Worm (Caenorhabditis elegans) whole organism, young adult: ENCODE data around the gene T10C6.7.

Experiments used
- F55B11.4 ChIP-seq: sonication (generic microtip); optimal IDR thresholded peaks from 2 replicates; lab custom pipeline; 2016; ENCODE audit warnings: missing compliant biosample characterization, missing genetic modification characterization, borderline replicate concordance; ENCODE audit not compliant: insufficient read depth
- F57C9.4 ChIP-seq: sonication (generic microtip); optimal IDR thresholded peaks from 2 replicates; lab custom pipeline; 2017; ENCODE audit warnings: mild to moderate bottlenecking, missing genetic modification characterization, missing compliant biosample characterization
- K12H6.12 ChIP-seq: fragments of 200-800 bp; sonication (Bioruptor generic); optimal IDR thresholded peaks from 2 replicates; lab custom pipeline; 2018; ENCODE audit warnings: mild to moderate bottlenecking, missing genetic modification characterization, missing compliant biosample characterization
- Y56A3A.18 ChIP-seq: fragments of 200-800 bp; sonication (Bioruptor generic); IDR thresholded peaks from 2 replicates; pipeline ENCODE4 v1.3.6; 2022; ENCODE audit warnings: missing genetic modification reagents, missing genetic modification characterization, missing compliant biosample characterization
- Y67H2A.10 ChIP-seq: fragments of 200-800 bp; sonication (Bioruptor generic); conservative IDR thresholded peaks from 2 replicates; pipeline ENCODE4 v1.3.6; 2022; ENCODE audit warnings: missing genetic modification reagents, missing genetic modification characterization, missing compliant biosample characterization
- Y79H2A.3 ChIP-seq: fragments of 200-800 bp; sonication (Bioruptor generic); conservative IDR thresholded peaks from 2 replicates; pipeline ENCODE4 v1.3.6; 2022; ENCODE audit warnings: missing genetic modification reagents, missing genetic modification characterization, missing compliant biosample characterization
- aptf-3 ChIP-seq: fragments of 200-800 bp; sonication (Bioruptor generic); IDR thresholded peaks from 2 replicates; pipeline ENCODE4 v1.3.6; 2022; ENCODE audit warnings: missing genetic modification characterization, missing compliant biosample characterization
- athp-1 ChIP-seq: sonication (generic microtip); optimal IDR thresholded peaks from 2 replicates; lab custom pipeline; 2017; ENCODE audit warnings: mild to moderate bottlenecking, missing genetic modification characterization, missing compliant biosample characterization
- ceh-100 ChIP-seq: fragments of 200-800 bp; sonication (Bioruptor generic); IDR thresholded peaks from 2 replicates; pipeline ENCODE4 v1.3.6; 2022; ENCODE audit warnings: missing genetic modification reagents, missing genetic modification characterization, missing compliant biosample characterization
- ceh-27 ChIP-seq: fragments of 200-800 bp; sonication (Bioruptor generic); optimal IDR thresholded peaks from 2 replicates; lab custom pipeline; 2018; ENCODE audit warnings: mild to moderate bottlenecking, missing genetic modification characterization, moderate library complexity, missing compliant biosample characterization
- ceh-58 ChIP-seq: fragments of 200-800 bp; sonication (Bioruptor generic); IDR thresholded peaks from 2 replicates; pipeline ENCODE4 v1.3.6; 2022; ENCODE audit warnings: missing genetic modification characterization, missing compliant biosample characterization
- dpl-1 ChIP-seq: fragments of 150-350 bp; optimal IDR thresholded peaks from 2 replicates; lab custom pipeline; 2014; ENCODE audit warnings: missing biosample characterization, missing genetic modification reagents, missing genetic modification characterization
- egrh-3 ChIP-seq: fragments of 200-800 bp; sonication (Bioruptor generic); IDR thresholded peaks from 2 replicates; pipeline ENCODE4 v1.3.6; 2022; ENCODE audit warnings: missing genetic modification reagents, missing genetic modification characterization, missing compliant biosample characterization
- hlh-26 ChIP-seq: fragments of 200-800 bp; sonication (Bioruptor generic); conservative IDR thresholded peaks from 2 replicates; pipeline ENCODE4 v1.3.6; 2022; ENCODE audit warnings: missing genetic modification reagents, missing genetic modification characterization, missing compliant biosample characterization
- hsf-1 ChIP-seq: fragments of 200-800 bp; sonication (Bioruptor generic); IDR thresholded peaks from 2 replicates; pipeline ENCODE4 v1.3.6; 2022; ENCODE audit warnings: missing genetic modification reagents, missing genetic modification characterization, missing compliant biosample characterization
- let-526 ChIP-seq: fragments of 200-800 bp; sonication (Bioruptor generic); IDR thresholded peaks from 2 replicates; pipeline ENCODE4 v1.3.6; 2022; ENCODE audit warnings: missing genetic modification reagents, missing genetic modification characterization, missing compliant biosample characterization
- let-607 ChIP-seq, 2 experiments: fragments of 200-800 bp in 1 of 2; sonication (Bioruptor generic) in 1 of 2; sonication (generic microtip) in 1 of 2; optimal IDR thresholded peaks; 2 replicates each; lab custom pipeline; 2016 to 2018; ENCODE audit warnings: mild to moderate bottlenecking in 2 of 2, missing compliant biosample characterization in 2 of 2, missing genetic modification characterization in 2 of 2, moderate library complexity in 2 of 2, missing genotype in 1 of 2
- lin-26 ChIP-seq: fragments of 200-800 bp; sonication (Bioruptor generic); IDR thresholded peaks from 2 replicates; pipeline ENCODE4 v1.3.6; 2022; ENCODE audit warnings: missing genetic modification reagents, missing genetic modification characterization, missing compliant biosample characterization
- lir-1 ChIP-seq: fragments of 200-800 bp; sonication (Bioruptor generic); conservative IDR thresholded peaks from 2 replicates; pipeline ENCODE4 v1.3.6; 2022; ENCODE audit warnings: missing genetic modification reagents, missing genetic modification characterization, missing compliant biosample characterization
- lsl-1 ChIP-seq: fragments of 200-800 bp; sonication (Bioruptor generic); optimal IDR thresholded peaks from 2 replicates; lab custom pipeline; 2018; ENCODE audit warnings: mild to moderate bottlenecking, missing genetic modification characterization, moderate library complexity, missing compliant biosample characterization
- lsy-27 ChIP-seq: sonication (generic microtip); optimal IDR thresholded peaks from 2 replicates; lab custom pipeline; 2017; ENCODE audit warnings: missing genetic modification characterization, mild to moderate bottlenecking, missing compliant biosample characterization, antibody characterized with exemption, missing genotype, borderline replicate concordance; ENCODE audit not compliant: insufficient read depth
- madf-10 ChIP-seq: sonication (generic microtip); optimal IDR thresholded peaks from 2 replicates; lab custom pipeline; 2016; ENCODE audit warnings: mild to moderate bottlenecking, missing genetic modification characterization, missing compliant biosample characterization
- madf-3 ChIP-seq: fragments of 200-800 bp; sonication (Bioruptor generic); IDR thresholded peaks from 2 replicates; pipeline ENCODE4 v1.3.6; 2022; ENCODE audit warnings: missing genetic modification reagents, missing genetic modification characterization, missing compliant biosample characterization
- nfya-1 ChIP-seq: sonication (generic microtip); optimal IDR thresholded peaks from 2 replicates; lab custom pipeline; 2017; ENCODE audit warnings: antibody characterized with exemption, missing compliant biosample characterization, missing genetic modification characterization, borderline replicate concordance; ENCODE audit not compliant: insufficient read depth
- nfyb-1 ChIP-seq: fragments of 200-800 bp; sonication (Bioruptor generic); IDR thresholded peaks from 2 replicates; pipeline ENCODE4 v1.3.6; 2022; ENCODE audit warnings: missing genetic modification reagents, missing genetic modification characterization, missing compliant biosample characterization
- nhr-120 ChIP-seq: fragments of 200-800 bp; sonication (Bioruptor generic); IDR thresholded peaks from 2 replicates; pipeline ENCODE4 v1.3.6; 2022; ENCODE audit warnings: missing genetic modification characterization, missing compliant biosample characterization
- nhr-80 ChIP-seq: sonication (generic microtip); optimal IDR thresholded peaks from 2 replicates; lab custom pipeline; 2016; ENCODE audit warnings: missing genetic modification characterization, missing compliant biosample characterization
- rcor-1 ChIP-seq: fragments of 200-800 bp; sonication (Bioruptor generic); IDR thresholded peaks from 2 replicates; pipeline ENCODE4 v1.3.6; 2022; ENCODE audit warnings: missing genetic modification reagents, missing genetic modification characterization, missing compliant biosample characterization
- snpc-1.3 ChIP-seq: sonication (generic microtip); optimal IDR thresholded peaks from 2 replicates; lab custom pipeline; 2017; ENCODE audit warnings: missing genetic modification characterization, mild to moderate bottlenecking, missing compliant biosample characterization, antibody characterized with exemption, moderate library complexity, missing genotype, missing genetic modification reagents; ENCODE audit not compliant: insufficient read depth
- zfh-2 ChIP-seq: fragments of 200-800 bp; sonication (Bioruptor generic); conservative IDR thresholded peaks from 2 replicates; pipeline ENCODE4 v1.3.6; 2022; ENCODE audit warnings: missing genetic modification reagents, missing genetic modification characterization, missing compliant biosample characterization
- ztf-25 ChIP-seq: fragments of 200-800 bp; sonication (Bioruptor generic); IDR thresholded peaks from 2 replicates; pipeline ENCODE4 v1.3.6; 2022; ENCODE audit warnings: missing genetic modification reagents, missing genetic modification characterization, missing compliant biosample characterization

Gene T10C6.7

DNA sequence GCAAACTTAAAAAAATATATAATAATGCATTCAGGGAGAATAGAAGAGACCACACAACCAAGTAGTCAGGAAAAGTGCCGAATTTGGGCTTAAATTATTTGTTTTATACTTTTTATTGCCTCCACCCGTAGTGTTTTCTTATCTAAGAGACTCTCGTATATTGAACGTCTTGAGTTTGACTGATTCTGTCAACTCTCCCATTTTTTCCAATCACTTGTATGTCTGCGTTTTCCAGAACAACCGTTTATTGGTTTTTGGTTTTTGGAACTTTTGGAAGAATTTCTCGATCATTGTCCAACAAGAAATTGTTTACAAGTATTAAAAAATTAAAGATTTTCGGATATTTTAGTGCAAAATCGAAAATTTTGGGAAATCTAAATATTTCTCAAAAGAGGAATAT lies 12.2 kb upstream of the T10C6.7 start:
- TF ChIP-seq nhr-80 (peak; percentile 73), lsl-1 (GFP tag; lab: Kevin White, UChicago) (no peak)

DNA sequence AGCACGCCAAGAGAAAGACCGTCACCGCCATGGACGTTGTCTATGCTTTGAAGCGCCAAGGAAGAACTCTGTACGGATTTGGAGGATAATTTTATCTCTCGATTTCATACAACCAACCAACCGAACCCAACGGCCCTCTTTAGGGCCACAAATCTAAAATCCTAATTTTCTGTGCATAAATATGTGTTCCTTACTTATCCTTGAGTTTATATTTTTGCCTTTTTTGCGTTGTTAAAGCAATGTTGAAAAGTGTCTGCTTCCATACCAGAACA lies 11.2 kb upstream of the T10C6.7 start:
- no peak for TF ChIP-seq hlh-26
- no peak for TF ChIP-seq snpc-1.3 (tag; lab: Kevin White, UChicago)
- TF ChIP-seq Y79H2A.3 (GFP tag; lab: Robert Waterston, UW) = no peak
- TF ChIP-seq Y56A3A.18 = 0 out of 2 replicates have a peak, but pooled peaks have one; percentile 17
- 0 out of 2 replicates have a peak, but pooled peaks have one; percentile 7 for TF ChIP-seq ztf-25
- TF ChIP-seq Y67H2A.10 (GFP tag; lab: Robert Waterston, UW) = no peak
- 0 out of 2 replicates have a peak, but pooled peaks have one; percentile 50 for TF ChIP-seq nhr-120 (GFP tag; lab: Robert Waterston, UW)
- no peak for TF ChIP-seq K12H6.12 (tag; lab: Kevin White, UChicago)
- no peak for TF ChIP-seq dpl-1 (GFP tag; lab: Kevin White, UChicago)
- no peak for TF ChIP-seq madf-10 (tag; lab: Kevin White, UChicago)
- TF ChIP-seq ceh-58 (GFP tag; lab: Robert Waterston, UW) = no peak
- no peak for TF ChIP-seq ceh-100 (GFP tag; lab: Robert Waterston, UW)
- no peak for TF ChIP-seq lir-1 (GFP tag; lab: Robert Waterston, UW)

DNA sequence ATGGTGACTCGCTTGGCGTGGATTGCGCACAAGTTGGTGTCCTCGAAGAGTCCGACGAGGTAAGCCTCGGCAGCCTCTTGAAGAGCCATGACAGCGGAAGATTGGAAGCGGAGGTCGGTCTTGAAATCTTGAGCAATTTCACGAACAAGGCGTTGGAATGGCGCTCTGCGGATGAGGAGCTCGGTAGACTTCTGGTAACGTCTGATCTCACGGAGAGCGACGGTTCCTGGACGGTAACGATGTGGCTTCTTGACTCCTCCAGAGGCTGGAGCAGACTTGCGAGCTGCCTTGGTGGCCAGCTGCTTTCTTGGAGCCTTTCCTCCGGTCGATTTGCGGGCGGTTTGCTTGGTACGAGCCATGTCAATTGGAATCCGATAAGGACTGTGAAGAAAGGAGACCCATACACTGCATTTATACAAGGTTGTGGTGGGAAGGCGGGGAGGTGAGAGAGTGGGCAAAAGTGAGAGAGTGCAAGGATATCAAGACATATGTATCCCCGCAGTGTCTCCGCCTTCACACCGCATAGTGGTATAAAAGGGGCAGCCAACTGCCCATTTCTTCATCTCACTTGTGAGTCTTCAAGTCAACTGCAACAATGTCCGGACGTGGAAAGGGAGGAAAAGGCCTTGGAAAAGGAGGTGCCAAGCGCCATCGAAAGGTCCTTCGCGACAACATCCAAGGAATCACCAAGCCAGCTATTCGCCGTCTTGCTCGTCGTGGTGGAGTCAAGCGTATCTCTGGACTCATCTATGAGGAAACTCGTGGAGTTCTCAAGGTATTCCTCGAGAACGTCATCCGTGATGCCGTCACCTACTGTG lies 10.6 kb upstream of the T10C6.7 start, which contains the start of the genes his-2 and his-1:
TSS of gene his-2 (minus strand) at position 359 of the 818 bp plus-strand sequence.
TSS of gene his-1 (plus strand) at position 596 of the 818 bp plus-strand sequence.
- TF ChIP-seq nfyb-1 (GFP tag; lab: Robert Waterston, UW) = 0 out of 2 replicates have a peak, but pooled peaks have one; percentile 9
- TF ChIP-seq hsf-1 (GFP tag; lab: Robert Waterston, UW) = 0 out of 2 replicates have a peak, but pooled peaks have one; percentile 35
- TF ChIP-seq egrh-3 (GFP tag; lab: Robert Waterston, UW) = peak; percentile 63; the same call in 1 of the 2 replicates
- TF ChIP-seq zfh-2 (GFP tag; lab: Robert Waterston, UW) = peak; percentile 58; the same call in 1 of the 2 replicates

DNA sequence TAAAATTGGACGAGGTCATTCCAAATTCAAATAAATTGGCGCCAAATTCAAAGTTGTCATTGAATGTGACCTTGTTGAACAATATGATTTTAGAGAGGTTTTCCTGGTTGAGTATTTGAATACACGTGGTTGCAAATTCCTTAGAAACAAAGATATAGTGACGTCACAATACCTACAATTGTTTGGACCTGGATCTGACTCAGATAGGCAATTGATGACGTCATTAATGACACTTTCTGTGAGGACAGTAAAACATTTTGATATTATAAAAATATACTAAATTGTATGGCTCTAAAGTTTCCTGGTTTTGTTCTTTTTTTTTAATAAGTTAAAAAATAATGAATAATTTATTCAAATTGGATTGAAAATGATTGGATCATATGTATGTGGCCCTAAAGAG lies 9.9 kb upstream of the T10C6.7 start:
- TF ChIP-seq athp-1 (tag; lab: Kevin White, UChicago) = no peak
- no peak for TF ChIP-seq lin-26 (GFP tag; lab: Robert Waterston, UW)
- no peak for TF ChIP-seq madf-3 (GFP tag; lab: Robert Waterston, UW)
- no peak for TF ChIP-seq let-526 (GFP tag; lab: Robert Waterston, UW)
- no peak for TF ChIP-seq F55B11.4
- no peak for TF ChIP-seq aptf-3
- no peak for TF ChIP-seq rcor-1 (GFP tag; lab: Robert Waterston, UW)
- TF ChIP-seq hlh-26 = no peak
- no peak for TF ChIP-seq F57C9.4
- no peak for TF ChIP-seq nfya-1 (tag; lab: Kevin White, UChicago)
- no peak for TF ChIP-seq lsy-27
- TF ChIP-seq let-607 (tag; optimal IDR thresholded peaks at IDR 0.05; lab: Kevin White, UChicago) = no peak
- no peak for TF ChIP-seq ceh-27 (GFP tag; lab: Kevin White, UChicago)
